Worm (Caenorhabditis elegans) whole organism, L2 larva: ENCODE measurements around the gene sbp-1.
A peak's percentile ranks its signal among the peaks of the same experiment; 100 is the strongest.

Experiments used
- C34F6.9 ChIP-seq: fragments of 150-350 bp; optimal IDR thresholded peaks from 2 replicates; lab custom pipeline; 2014; ENCODE audit warnings: missing biosample characterization, missing genetic modification characterization
- F13H6.1 ChIP-seq: sonication (generic microtip); optimal IDR thresholded peaks from 2 replicates; lab custom pipeline; 2016; ENCODE audit warnings: missing genetic modification characterization, missing compliant biosample characterization
- R02D3.7 ChIP-seq: fragments of 150-350 bp; optimal IDR thresholded peaks from 2 replicates; lab custom pipeline; 2014; ENCODE audit warnings: missing biosample characterization, missing genetic modification characterization
- Y55F3AM.14 ChIP-seq: fragments of 200-800 bp; sonication (Bioruptor generic); optimal IDR thresholded peaks from 2 replicates; lab custom pipeline; 2018; ENCODE audit warnings: mild to moderate bottlenecking, missing genetic modification characterization, missing compliant biosample characterization
- ZK546.5 ChIP-seq: sonication (generic microtip); optimal IDR thresholded peaks from 2 replicates; lab custom pipeline; 2017; ENCODE audit warnings: missing biosample characterization, missing genetic modification characterization
- alr-1 ChIP-seq: fragments of 150-350 bp; optimal IDR thresholded peaks from 2 replicates; lab custom pipeline; 2014; ENCODE audit warnings: missing biosample characterization, missing genetic modification characterization
- aly-2 ChIP-seq: fragments of 150-350 bp; optimal IDR thresholded peaks from 2 replicates; lab custom pipeline; 2014; ENCODE audit warnings: missing biosample characterization, missing genetic modification characterization
- ama-1 ChIP-seq: fragments of 150-350 bp; optimal IDR thresholded peaks from 2 replicates; lab custom pipeline; 2018; ENCODE audit warnings: inconsistent platforms
- blmp-1 ChIP-seq: sonication (generic microtip); optimal IDR thresholded peaks from 2 replicates; lab custom pipeline; 2017; ENCODE audit warnings: missing genetic modification characterization, mild to moderate bottlenecking, missing compliant biosample characterization, antibody characterized with exemption, moderate library complexity; ENCODE audit not compliant: insufficient read depth
- ceh-16 ChIP-seq: fragments of 150-350 bp; optimal IDR thresholded peaks from 2 replicates; lab custom pipeline; 2014; ENCODE audit warnings: missing biosample characterization, missing genetic modification characterization
- dmd-4 ChIP-seq: sonication (generic microtip); optimal IDR thresholded peaks from 2 replicates; lab custom pipeline; 2017; ENCODE audit warnings: missing biosample characterization, missing genetic modification characterization
- egl-27 ChIP-seq: sonication (generic microtip); optimal IDR thresholded peaks from 3 replicates; lab custom pipeline; 2017; ENCODE audit warnings: missing biosample characterization, missing genetic modification reagents, missing genetic modification characterization
- elt-1 ChIP-seq: fragments of 150-350 bp; optimal IDR thresholded peaks from 2 replicates; lab custom pipeline; 2014; ENCODE audit warnings: missing biosample characterization, missing genetic modification characterization
- gmeb-1 ChIP-seq: fragments of 150-350 bp; optimal IDR thresholded peaks from 2 replicates; lab custom pipeline; 2014; ENCODE audit warnings: missing biosample characterization, missing genetic modification characterization
- lin-11 ChIP-seq: fragments of 150-350 bp; sonication (generic microtip); optimal IDR thresholded peaks from 2 replicates; lab custom pipeline; 2014; ENCODE audit warnings: missing biosample characterization, missing genetic modification characterization, inconsistent platforms, mixed read lengths
- lin-13 ChIP-seq: fragments of 150-350 bp; optimal IDR thresholded peaks from 2 replicates; lab custom pipeline; 2014; ENCODE audit warnings: missing biosample characterization, missing genetic modification reagents, missing genetic modification characterization
- lsy-2 ChIP-seq, 2 experiments: fragments of 150-350 bp in 1 of 2; sonication (generic microtip) in 1 of 2; optimal IDR thresholded peaks; 2 replicates each; lab custom pipeline; 2014 to 2017; ENCODE audit warnings: missing biosample characterization in 2 of 2, missing genetic modification characterization in 2 of 2
- mab-5 ChIP-seq: fragments of 150-350 bp; optimal IDR thresholded peaks from 2 replicates; lab custom pipeline; 2014; ENCODE audit warnings: missing biosample characterization, missing genetic modification characterization
- mbf-1 ChIP-seq: sonication (generic microtip); optimal IDR thresholded peaks from 2 replicates; lab custom pipeline; 2017; ENCODE audit warnings: missing biosample characterization, missing genetic modification characterization
- mdl-1 ChIP-seq, 2 experiments: fragments of 150-350 bp in 1 of 2; sonication (generic microtip) in 1 of 2; optimal IDR thresholded peaks; 2 replicates each; lab custom pipeline; 2017; ENCODE audit warnings: missing biosample characterization in 2 of 2, missing genetic modification characterization in 2 of 2
- nhr-10 ChIP-seq: sonication (generic microtip); optimal IDR thresholded peaks from 2 replicates; lab custom pipeline; 2017; ENCODE audit warnings: missing biosample characterization, missing genetic modification characterization
- nhr-11 ChIP-seq: fragments of 150-350 bp; optimal IDR thresholded peaks from 2 replicates; lab custom pipeline; 2014; ENCODE audit warnings: missing biosample characterization, missing genetic modification characterization
- nhr-129 ChIP-seq: fragments of 150-350 bp; optimal IDR thresholded peaks from 2 replicates; lab custom pipeline; 2014; ENCODE audit warnings: missing biosample characterization, missing genetic modification characterization
- nhr-21 ChIP-seq: fragments of 150-350 bp; optimal IDR thresholded peaks from 2 replicates; lab custom pipeline; 2014; ENCODE audit warnings: missing biosample characterization, missing genetic modification characterization
- nhr-23 ChIP-seq: fragments of 150-350 bp; optimal IDR thresholded peaks from 2 replicates; lab custom pipeline; 2014; ENCODE audit warnings: missing biosample characterization, missing genetic modification reagents, missing genetic modification characterization
- nhr-237 ChIP-seq: fragments of 150-350 bp; optimal IDR thresholded peaks from 2 replicates; lab custom pipeline; 2014; ENCODE audit warnings: missing biosample characterization, missing genetic modification characterization
- nhr-25 ChIP-seq: fragments of 150-350 bp; sonication (generic microtip); optimal IDR thresholded peaks from 3 replicates; lab custom pipeline; 2014; ENCODE audit warnings: missing biosample characterization, missing genetic modification characterization
- nhr-77 ChIP-seq: fragments of 150-350 bp; optimal IDR thresholded peaks from 2 replicates; lab custom pipeline; 2014; ENCODE audit warnings: missing biosample characterization, missing genetic modification characterization
- sem-4 ChIP-seq: fragments of 150-350 bp; optimal IDR thresholded peaks from 2 replicates; lab custom pipeline; 2014; ENCODE audit warnings: missing biosample characterization, missing genetic modification reagents, missing genetic modification characterization
- skn-1 ChIP-seq: sonication (generic microtip); optimal IDR thresholded peaks from 2 replicates; lab custom pipeline; 2017; ENCODE audit warnings: missing biosample characterization, missing genetic modification characterization
- sma-3 ChIP-seq: sonication (generic microtip); optimal IDR thresholded peaks from 2 replicates; lab custom pipeline; 2016; ENCODE audit warnings: missing genetic modification reagents, missing genetic modification characterization, missing compliant biosample characterization
- sma-9 ChIP-seq, 2 experiments: fragments of 150-350 bp in 1 of 2; sonication (generic microtip) in 1 of 2; optimal IDR thresholded peaks; 2 replicates each; lab custom pipeline; 2014 to 2016; ENCODE audit warnings: missing genetic modification characterization in 2 of 2, mild to moderate bottlenecking in 1 of 2, missing biosample characterization in 1 of 2, missing compliant biosample characterization in 1 of 2, missing genetic modification reagents in 1 of 2, moderate library complexity in 1 of 2
- unc-39 ChIP-seq: fragments of 150-350 bp; optimal IDR thresholded peaks from 2 replicates; lab custom pipeline; 2014; ENCODE audit warnings: missing biosample characterization, missing genetic modification characterization
- unc-55 ChIP-seq: fragments of 150-350 bp; sonication (generic microtip); optimal IDR thresholded peaks from 3 replicates; lab custom pipeline; 2014; ENCODE audit warnings: missing biosample characterization, missing genetic modification reagents, missing genetic modification characterization
- unc-62 ChIP-seq: fragments of 150-350 bp; optimal IDR thresholded peaks from 2 replicates; lab custom pipeline; 2014; ENCODE audit warnings: missing biosample characterization, missing genetic modification reagents, missing genetic modification characterization
- ztf-1 ChIP-seq: fragments of 200-800 bp; sonication (Bioruptor generic); conservative IDR thresholded peaks from 2 replicates; pipeline ENCODE4 v1.3.6; 2022; ENCODE audit warnings: missing genetic modification characterization, missing compliant biosample characterization
- ztf-11 ChIP-seq: sonication (generic microtip); optimal IDR thresholded peaks from 2 replicates; lab custom pipeline; 2017; ENCODE audit warnings: missing biosample characterization, missing genetic modification characterization
- ztf-4 ChIP-seq: fragments of 150-350 bp; optimal IDR thresholded peaks from 2 replicates; lab custom pipeline; 2014; ENCODE audit warnings: missing biosample characterization, missing genetic modification characterization

The sbp-1 gene

DNA sequence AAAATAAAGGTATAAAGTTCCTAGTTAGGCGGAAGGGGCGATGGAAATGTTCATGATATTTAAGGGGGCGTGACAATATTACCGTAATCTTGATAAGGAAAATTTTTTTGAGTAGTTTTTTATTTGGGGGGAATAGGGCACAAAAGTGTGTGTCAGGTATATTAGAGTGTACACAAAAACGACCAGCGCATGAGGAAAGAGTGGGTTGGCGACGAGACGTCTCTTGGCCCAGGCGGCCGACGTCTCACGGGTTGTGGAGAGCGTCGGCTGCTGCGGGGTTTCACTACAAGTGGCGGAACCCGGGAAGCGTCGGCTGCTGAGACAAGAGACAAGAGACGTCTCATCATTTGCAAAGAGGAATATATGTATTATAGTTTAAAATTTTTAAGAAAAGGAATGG lies 21.4 kb upstream of the sbp-1 start (continued):
- TF ChIP-seq dmd-4 (tag; lab: Kevin White, UChicago) (no peak), unc-62 (GFP tag; lab: Kevin White, UChicago) (no peak), R02D3.7 (tag; lab: Kevin White, UChicago) (no peak), nhr-10 (tag; lab: Kevin White, UChicago) (no peak), blmp-1 (tag; lab: Kevin White, UChicago) (no peak), ztf-11 (tag; lab: Kevin White, UChicago) (no peak), ZK546.5 (tag; lab: Kevin White, UChicago) (no peak), nhr-21 (tag; lab: Kevin White, UChicago) (peak; percentile 29), aly-2 (no peak), ztf-4 (tag; lab: Kevin White, UChicago) (no peak), sma-3 (GFP tag; lab: Kevin White, UChicago) (peak; percentile 70), nhr-129 (tag; lab: Kevin White, UChicago) (no peak), nhr-11 (no peak), alr-1 (tag; lab: Kevin White, UChicago) (no peak), sma-9 (GFP tag; optimal IDR thresholded peaks at IDR 0.05; lab: Kevin White, UChicago) (peak; percentile 32), sma-9 (tag; optimal IDR thresholded peaks at IDR 0.05; lab: Kevin White, UChicago) (no peak), sem-4 (tag; lab: Kevin White, UChicago) (no peak), skn-1 (tag; lab: Kevin White, UChicago) (no peak), lin-13 (GFP tag; lab: Kevin White, UChicago) (peak; percentile 95), egl-27 (no peak), ceh-16 (tag; lab: Kevin White, UChicago) (peak; percentile 43), lsy-2 (tag; optimal IDR thresholded peaks at IDR 0.05; lab: Kevin White, UChicago) (peak in 1 of 2 experiments; percentile 17), lin-11 (tag; lab: Kevin White, UChicago) (no peak), ztf-1 (no peak)

DNA sequence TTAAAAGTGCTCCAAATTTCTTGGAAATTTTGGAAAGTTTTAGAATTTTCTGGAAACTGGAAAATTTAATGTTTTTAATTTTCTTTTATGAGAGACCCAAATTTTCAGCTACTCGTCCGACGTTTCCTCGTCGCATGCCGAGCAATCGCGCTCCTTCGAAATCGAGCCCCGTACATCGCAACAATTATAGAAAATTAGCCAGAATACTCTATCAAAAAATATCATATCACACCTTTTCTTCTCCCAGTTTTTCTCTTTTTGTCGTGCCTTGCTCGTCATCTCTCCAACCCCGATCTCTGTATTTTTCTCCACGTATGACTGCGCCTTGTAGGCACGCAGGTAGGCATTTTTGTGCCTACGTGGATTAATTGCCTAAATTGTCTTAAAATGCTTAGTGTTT lies 20.0 kb upstream of the sbp-1 start:
- TF ChIP-seq R02D3.7 (tag; lab: Kevin White, UChicago), result no peak
- no peak for TF ChIP-seq aly-2
- no peak for TF ChIP-seq blmp-1 (tag; lab: Kevin White, UChicago)
- TF ChIP-seq lin-13 (GFP tag; lab: Kevin White, UChicago), result no peak

DNA sequence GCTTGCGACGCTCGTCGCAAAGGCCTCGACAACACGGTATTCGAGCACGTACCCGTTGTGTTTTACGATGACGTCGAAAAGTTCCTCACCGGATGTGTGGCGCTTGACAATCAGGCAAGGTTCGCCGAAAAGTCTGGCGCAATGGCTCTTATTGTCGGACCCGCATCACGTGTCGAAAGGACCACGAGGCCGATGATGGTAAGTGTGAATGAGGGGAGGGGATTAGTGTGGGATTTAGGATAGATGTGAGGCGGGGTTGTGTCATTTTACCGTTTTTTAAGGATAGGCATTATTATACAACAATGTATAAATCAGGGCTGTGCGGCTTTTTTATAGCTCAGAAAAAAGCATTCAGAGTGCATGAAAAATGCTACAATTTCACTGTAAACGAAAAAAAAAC lies 17.4 kb upstream of the sbp-1 start:
- no peak for TF ChIP-seq C34F6.9 (tag; lab: Kevin White, UChicago)
- TF ChIP-seq, all 48 proteins: peak for 0

ce11 chrIII:11459041-11459440 lies 16.7 kb upstream of the sbp-1 start:
- TF ChIP-seq ceh-16 (tag; lab: Kevin White, UChicago) (no peak), ama-1 (no peak), nhr-10 (tag; lab: Kevin White, UChicago) (no peak), ztf-1 (no peak), skn-1 (tag; lab: Kevin White, UChicago) (no peak), mab-5 (tag; lab: Kevin White, UChicago) (no peak), sma-3 (GFP tag; lab: Kevin White, UChicago) (no peak), nhr-237 (tag; lab: Kevin White, UChicago) (no peak), nhr-77 (tag; lab: Kevin White, UChicago) (no peak), mbf-1 (tag; lab: Kevin White, UChicago) (no peak), mdl-1 (tag; optimal IDR thresholded peaks at IDR 0.05; lab: Kevin White, UChicago) (no peak), unc-62 (GFP tag; lab: Kevin White, UChicago) (no peak), nhr-11 (no peak), lsy-2 (tag; optimal IDR thresholded peaks at IDR 0.05; lab: Kevin White, UChicago) (no peak), ztf-11 (tag; lab: Kevin White, UChicago) (no peak), F13H6.1 (tag; lab: Kevin White, UChicago) (no peak)

DNA sequence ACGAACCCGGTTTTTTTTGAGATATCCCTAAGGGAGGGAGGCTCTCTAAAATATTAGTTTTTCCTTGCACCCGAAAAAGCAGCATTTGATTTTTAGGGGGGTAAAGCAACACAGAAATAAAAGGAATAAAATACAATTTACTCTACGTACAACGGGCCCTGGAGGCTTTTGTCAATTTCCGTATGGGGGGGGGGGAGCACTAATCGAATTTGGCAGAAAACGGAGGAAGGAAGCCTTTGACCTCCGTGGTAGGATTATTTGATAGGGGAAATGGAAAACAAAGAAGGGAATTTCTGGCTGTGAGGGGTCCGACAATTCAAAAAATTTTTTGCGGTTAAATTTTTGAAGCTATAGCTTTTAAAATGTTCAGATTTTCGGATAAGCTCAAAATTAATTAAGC lies 15.5 kb upstream of the sbp-1 start:
- no peak for TF ChIP-seq skn-1 (tag; lab: Kevin White, UChicago)
- TF ChIP-seq nhr-11, result no peak
- TF ChIP-seq C34F6.9 (tag; lab: Kevin White, UChicago), result no peak
- no peak for TF ChIP-seq sma-9 (GFP tag; optimal IDR thresholded peaks at IDR 0.05; lab: Kevin White, UChicago)
- TF ChIP-seq sma-9 (tag; optimal IDR thresholded peaks at IDR 0.05; lab: Kevin White, UChicago), result no peak
- TF ChIP-seq gmeb-1, result no peak
- no peak for TF ChIP-seq elt-1 (tag; lab: Kevin White, UChicago)
- TF ChIP-seq nhr-129 (tag; lab: Kevin White, UChicago), result no peak
- no peak for TF ChIP-seq unc-55 (GFP tag; lab: Kevin White, UChicago)
- no peak for TF ChIP-seq nhr-77 (tag; lab: Kevin White, UChicago)
- no peak for TF ChIP-seq ama-1
- no peak for TF ChIP-seq nhr-25
- TF ChIP-seq sem-4 (tag; lab: Kevin White, UChicago), result no peak
- no peak for TF ChIP-seq mbf-1 (tag; lab: Kevin White, UChicago)
- TF ChIP-seq F13H6.1 (tag; lab: Kevin White, UChicago), result no peak
- no peak for TF ChIP-seq unc-39
- no peak for TF ChIP-seq dmd-4 (tag; lab: Kevin White, UChicago)
- no peak for TF ChIP-seq Y55F3AM.14 (GFP tag; lab: Kevin White, UChicago)
- no peak for TF ChIP-seq nhr-23
- no peak for TF ChIP-seq egl-27
